Worm (Caenorhabditis elegans) whole organism, late embryonic: ENCODE measurements around the gene R186.8.

Experiments used
- T23F11.4 ChIP-seq: fragments of 200-800 bp; sonication (Bioruptor generic); optimal IDR thresholded peaks from 2 replicates; lab custom pipeline; 2018; ENCODE audit warnings: mild to moderate bottlenecking, missing genetic modification characterization, missing compliant biosample characterization
- ama-1 ChIP-seq: fragments of 150-350 bp; optimal IDR thresholded peaks from 2 replicates; lab custom pipeline; 2014
- ceh-31 ChIP-seq: sonication (generic microtip); optimal IDR thresholded peaks from 2 replicates; lab custom pipeline; 2016; ENCODE audit warnings: missing genetic modification characterization, missing compliant biosample characterization
- dmd-4 ChIP-seq: sonication (generic microtip); optimal IDR thresholded peaks from 2 replicates; lab custom pipeline; 2016; ENCODE audit warnings: borderline replicate concordance, missing genetic modification characterization, missing compliant biosample characterization
- elt-4 ChIP-seq: sonication (generic microtip); optimal IDR thresholded peaks from 2 replicates; lab custom pipeline; 2016; ENCODE audit warnings: missing genetic modification characterization, missing compliant biosample characterization
- fkh-10 ChIP-seq: fragments of 150-350 bp; optimal IDR thresholded peaks from 2 replicates; lab custom pipeline; 2014; ENCODE audit warnings: missing biosample characterization, missing genetic modification reagents, missing genetic modification characterization
- hlh-15 ChIP-seq: sonication (generic microtip); optimal IDR thresholded peaks from 2 replicates; lab custom pipeline; 2016; ENCODE audit warnings: missing genetic modification characterization, missing compliant biosample characterization
- lim-6 ChIP-seq: sonication (generic microtip); optimal IDR thresholded peaks from 2 replicates; lab custom pipeline; 2016; ENCODE audit warnings: missing genetic modification characterization, missing compliant biosample characterization
- lin-11 ChIP-seq: fragments of 200-800 bp; sonication (Bioruptor generic); optimal IDR thresholded peaks from 2 replicates; lab custom pipeline; 2018; ENCODE audit warnings: mild to moderate bottlenecking, missing genetic modification characterization, missing compliant biosample characterization
- nhr-11 ChIP-seq: fragments of 150-350 bp; optimal IDR thresholded peaks from 2 replicates; lab custom pipeline; 2014; ENCODE audit warnings: missing biosample characterization, missing genetic modification characterization
- pha-2 ChIP-seq: sonication (generic microtip); optimal IDR thresholded peaks from 2 replicates; lab custom pipeline; 2017; ENCODE audit warnings: mild to moderate bottlenecking, missing genetic modification characterization, missing compliant biosample characterization
- pqm-1 ChIP-seq: sonication (generic microtip); optimal IDR thresholded peaks from 2 replicates; lab custom pipeline; 2016; ENCODE audit warnings: missing genetic modification characterization, missing compliant biosample characterization
- unc-55 ChIP-seq: sonication (generic microtip); optimal IDR thresholded peaks from 2 replicates; lab custom pipeline; 2017; ENCODE audit warnings: missing biosample characterization, missing genetic modification reagents, missing genetic modification characterization

ce11 chrV:13009843-13010242 is 42.1 kb upstream of the R186.8 start:
- TF ChIP-seq lim-6 (tag; lab: Kevin White, UChicago) (no peak), dmd-4 (no peak), nhr-11 (tag; lab: Kevin White, UChicago) (no peak), ama-1 (lab: Kevin White, UChicago) (no peak), fkh-10 (GFP tag; lab: Kevin White, UChicago) (no peak), unc-55 (GFP tag; lab: Kevin White, UChicago) (peak; percentile 47), pha-2 (tag; lab: Kevin White, UChicago) (no peak), lin-11 (tag; lab: Kevin White, UChicago) (no peak), pqm-1 (tag; lab: Kevin White, UChicago) (no peak), elt-4 (tag; lab: Kevin White, UChicago) (no peak), hlh-15 (no peak), T23F11.4 (no peak), ceh-31 (peak; percentile 51)
